Worm (Caenorhabditis elegans) whole organism, L2 larva: ENCODE data around the gene zhit-1.

Source experiments
- F13H6.1 ChIP-seq: sonication (generic microtip); optimal IDR thresholded peaks from 2 replicates; lab custom pipeline; 2016; ENCODE audit warnings: missing genetic modification characterization, missing compliant biosample characterization
- R02D3.7 ChIP-seq: fragments of 150-350 bp; optimal IDR thresholded peaks from 2 replicates; lab custom pipeline; 2014; ENCODE audit warnings: missing biosample characterization, missing genetic modification characterization
- Y55F3AM.14 ChIP-seq: fragments of 200-800 bp; sonication (Bioruptor generic); optimal IDR thresholded peaks from 2 replicates; lab custom pipeline; 2018; ENCODE audit warnings: mild to moderate bottlenecking, missing genetic modification characterization, missing compliant biosample characterization
- ZK546.5 ChIP-seq: sonication (generic microtip); optimal IDR thresholded peaks from 2 replicates; lab custom pipeline; 2017; ENCODE audit warnings: missing biosample characterization, missing genetic modification characterization
- aly-2 ChIP-seq: fragments of 150-350 bp; optimal IDR thresholded peaks from 2 replicates; lab custom pipeline; 2014; ENCODE audit warnings: missing biosample characterization, missing genetic modification characterization
- ama-1 ChIP-seq: fragments of 150-350 bp; optimal IDR thresholded peaks from 2 replicates; lab custom pipeline; 2018; ENCODE audit warnings: inconsistent platforms
- blmp-1 ChIP-seq: sonication (generic microtip); optimal IDR thresholded peaks from 2 replicates; lab custom pipeline; 2017; ENCODE audit warnings: missing genetic modification characterization, mild to moderate bottlenecking, missing compliant biosample characterization, antibody characterized with exemption, moderate library complexity; ENCODE audit not compliant: insufficient read depth
- ceh-16 ChIP-seq: fragments of 150-350 bp; optimal IDR thresholded peaks from 2 replicates; lab custom pipeline; 2014; ENCODE audit warnings: missing biosample characterization, missing genetic modification characterization
- ceh-82 ChIP-seq: fragments of 150-350 bp; optimal IDR thresholded peaks from 2 replicates; lab custom pipeline; 2014; ENCODE audit warnings: missing biosample characterization, missing genetic modification characterization
- crh-2 ChIP-seq: sonication (generic microtip); optimal IDR thresholded peaks from 2 replicates; lab custom pipeline; 2017; ENCODE audit warnings: missing biosample characterization, missing genetic modification characterization
- egl-27 ChIP-seq: sonication (generic microtip); optimal IDR thresholded peaks from 3 replicates; lab custom pipeline; 2017; ENCODE audit warnings: missing biosample characterization, missing genetic modification reagents, missing genetic modification characterization
- elt-1 ChIP-seq: fragments of 150-350 bp; optimal IDR thresholded peaks from 2 replicates; lab custom pipeline; 2014; ENCODE audit warnings: missing biosample characterization, missing genetic modification characterization
- elt-3 ChIP-seq: sonication (generic microtip); optimal IDR thresholded peaks from 2 replicates; lab custom pipeline; 2017; ENCODE audit warnings: missing biosample characterization, missing genetic modification characterization
- fos-1 ChIP-seq: fragments of 150-350 bp; optimal IDR thresholded peaks from 2 replicates; lab custom pipeline; 2014; ENCODE audit warnings: missing biosample characterization, missing genetic modification characterization
- gmeb-1 ChIP-seq: fragments of 150-350 bp; optimal IDR thresholded peaks from 2 replicates; lab custom pipeline; 2014; ENCODE audit warnings: missing biosample characterization, missing genetic modification characterization
- lin-13 ChIP-seq: fragments of 150-350 bp; optimal IDR thresholded peaks from 2 replicates; lab custom pipeline; 2014; ENCODE audit warnings: missing biosample characterization, missing genetic modification reagents, missing genetic modification characterization
- lin-39 ChIP-seq: fragments of 150-350 bp; optimal IDR thresholded peaks from 2 replicates; lab custom pipeline; 2014; ENCODE audit warnings: missing biosample characterization, missing genetic modification reagents, missing genetic modification characterization
- lsy-2 ChIP-seq, 2 experiments: fragments of 150-350 bp in 1 of 2; sonication (generic microtip) in 1 of 2; optimal IDR thresholded peaks; 2 replicates each; lab custom pipeline; 2014 to 2017; ENCODE audit warnings: missing biosample characterization in 2 of 2, missing genetic modification characterization in 2 of 2
- nhr-10 ChIP-seq: sonication (generic microtip); optimal IDR thresholded peaks from 2 replicates; lab custom pipeline; 2017; ENCODE audit warnings: missing biosample characterization, missing genetic modification characterization
- nhr-11 ChIP-seq: fragments of 150-350 bp; optimal IDR thresholded peaks from 2 replicates; lab custom pipeline; 2014; ENCODE audit warnings: missing biosample characterization, missing genetic modification characterization
- nhr-12 ChIP-seq: fragments of 150-350 bp; optimal IDR thresholded peaks from 2 replicates; lab custom pipeline; 2014; ENCODE audit warnings: missing biosample characterization, missing genetic modification characterization
- nhr-129 ChIP-seq: fragments of 150-350 bp; optimal IDR thresholded peaks from 2 replicates; lab custom pipeline; 2014; ENCODE audit warnings: missing biosample characterization, missing genetic modification characterization
- nhr-21 ChIP-seq: fragments of 150-350 bp; optimal IDR thresholded peaks from 2 replicates; lab custom pipeline; 2014; ENCODE audit warnings: missing biosample characterization, missing genetic modification characterization
- nhr-237 ChIP-seq: fragments of 150-350 bp; optimal IDR thresholded peaks from 2 replicates; lab custom pipeline; 2014; ENCODE audit warnings: missing biosample characterization, missing genetic modification characterization
- nhr-25 ChIP-seq: fragments of 150-350 bp; sonication (generic microtip); optimal IDR thresholded peaks from 3 replicates; lab custom pipeline; 2014; ENCODE audit warnings: missing biosample characterization, missing genetic modification characterization
- nhr-6 ChIP-seq: fragments of 150-350 bp; optimal IDR thresholded peaks from 2 replicates; lab custom pipeline; 2014; ENCODE audit warnings: missing biosample characterization, missing genetic modification characterization
- skn-1 ChIP-seq: sonication (generic microtip); optimal IDR thresholded peaks from 2 replicates; lab custom pipeline; 2017; ENCODE audit warnings: missing biosample characterization, missing genetic modification characterization
- sma-3 ChIP-seq: sonication (generic microtip); optimal IDR thresholded peaks from 2 replicates; lab custom pipeline; 2016; ENCODE audit warnings: missing genetic modification reagents, missing genetic modification characterization, missing compliant biosample characterization
- sma-9 ChIP-seq, 2 experiments: fragments of 150-350 bp in 1 of 2; sonication (generic microtip) in 1 of 2; optimal IDR thresholded peaks; 2 replicates each; lab custom pipeline; 2014 to 2016; ENCODE audit warnings: missing genetic modification characterization in 2 of 2, mild to moderate bottlenecking in 1 of 2, missing biosample characterization in 1 of 2, missing compliant biosample characterization in 1 of 2, missing genetic modification reagents in 1 of 2, moderate library complexity in 1 of 2
- snpc-4 ChIP-seq: fragments of 150-350 bp; optimal IDR thresholded peaks from 2 replicates; lab custom pipeline; 2014; ENCODE audit warnings: missing biosample characterization, missing genetic modification characterization
- unc-39 ChIP-seq: fragments of 150-350 bp; optimal IDR thresholded peaks from 2 replicates; lab custom pipeline; 2014; ENCODE audit warnings: missing biosample characterization, missing genetic modification characterization
- unc-55 ChIP-seq: fragments of 150-350 bp; sonication (generic microtip); optimal IDR thresholded peaks from 3 replicates; lab custom pipeline; 2014; ENCODE audit warnings: missing biosample characterization, missing genetic modification reagents, missing genetic modification characterization
- unc-62 ChIP-seq: fragments of 150-350 bp; optimal IDR thresholded peaks from 2 replicates; lab custom pipeline; 2014; ENCODE audit warnings: missing biosample characterization, missing genetic modification reagents, missing genetic modification characterization
- ztf-1 ChIP-seq: fragments of 200-800 bp; sonication (Bioruptor generic); conservative IDR thresholded peaks from 2 replicates; pipeline ENCODE4 v1.3.6; 2022; ENCODE audit warnings: missing genetic modification characterization, missing compliant biosample characterization
- ztf-11 ChIP-seq: sonication (generic microtip); optimal IDR thresholded peaks from 2 replicates; lab custom pipeline; 2017; ENCODE audit warnings: missing biosample characterization, missing genetic modification characterization

Gene zhit-1

ce11 chrV:5579666-5580065 lies 16.7 kb downstream of the zhit-1 start:
- TF ChIP-seq elt-3 (tag; lab: Kevin White, UChicago) (no peak), nhr-25 (tag; lab: Kevin White, UChicago) (no peak), unc-39 (tag; lab: Kevin White, UChicago) (no peak), ztf-1 (GFP tag; lab: Robert Waterston, UW) (no peak), R02D3.7 (no peak), lin-13 (GFP tag; lab: Kevin White, UChicago) (no peak), ztf-11 (tag; lab: Kevin White, UChicago) (no peak), unc-62 (GFP tag; lab: Kevin White, UChicago) (no peak)

- TF ChIP-seq aly-2 (tag; lab: Kevin White, UChicago) (no peak), fos-1 (tag; lab: Kevin White, UChicago) (peak; percentile 65), F13H6.1 (peak; percentile 45), skn-1 (tag; lab: Kevin White, UChicago) (peak; percentile 13), snpc-4 (tag; lab: Kevin White, UChicago) (peak; percentile 97), nhr-21 (peak; percentile 13), lsy-2 (tag; optimal IDR thresholded peaks at IDR 0.05; lab: Kevin White, UChicago) (peak; percentile 33 to 37), gmeb-1 (tag; lab: Kevin White, UChicago) (peak; percentile 62), sma-3 (GFP tag; lab: Kevin White, UChicago) (peak; percentile 58), nhr-237 (tag; lab: Kevin White, UChicago) (no peak), elt-1 (tag; lab: Kevin White, UChicago) (no peak), ceh-82 (tag; lab: Kevin White, UChicago) (no peak), nhr-129 (peak; percentile 75), lin-13 (GFP tag; lab: Kevin White, UChicago) (peak; percentile 10), nhr-10 (no peak), sma-9 (GFP tag; optimal IDR thresholded peaks at IDR 0.05; lab: Kevin White, UChicago) (peak; percentile 41), sma-9 (tag; optimal IDR thresholded peaks at IDR 0.05; lab: Kevin White, UChicago) (no peak), nhr-11 (no peak), crh-2 (tag; lab: Kevin White, UChicago) (peak; percentile 79), Y55F3AM.14 (GFP tag; lab: Kevin White, UChicago) (no peak)
- TF ChIP-seq, all 48 proteins: peak for 12
Observed at ce11 chrV:5576008-5576407, 20.3 kb downstream of the zhit-1 start.

ce11 chrV:5571691-5572090 lies 24.7 kb downstream of the zhit-1 start:
- no peak for TF ChIP-seq ztf-1 (GFP tag; lab: Robert Waterston, UW)
- no peak for TF ChIP-seq lin-39 (tag; lab: Kevin White, UChicago)
- TF ChIP-seq crh-2 (tag; lab: Kevin White, UChicago): no peak
- TF ChIP-seq gmeb-1 (tag; lab: Kevin White, UChicago): no peak
- no peak for TF ChIP-seq egl-27
- TF ChIP-seq lin-13 (GFP tag; lab: Kevin White, UChicago): no peak
- no peak for TF ChIP-seq ama-1
- no peak for TF ChIP-seq ceh-16
- no peak for TF ChIP-seq unc-55 (GFP tag; lab: Kevin White, UChicago)

- no peak for TF ChIP-seq F13H6.1
- no peak for TF ChIP-seq unc-62 (GFP tag; lab: Kevin White, UChicago)
- TF ChIP-seq ZK546.5: no peak
- TF ChIP-seq elt-1 (tag; lab: Kevin White, UChicago): no peak
- TF ChIP-seq gmeb-1 (tag; lab: Kevin White, UChicago): no peak
- TF ChIP-seq nhr-12 (tag; lab: Kevin White, UChicago): no peak
- no peak for TF ChIP-seq nhr-6
Observed at ce11 chrV:5570433-5570832, 25.9 kb downstream of the zhit-1 start, which contains the start of gene glb-6. glb-6 (minus strand) TSS chrV:5570533.

- TF ChIP-seq blmp-1 (tag; lab: Kevin White, UChicago): no peak
- TF ChIP-seq unc-62 (GFP tag; lab: Kevin White, UChicago): no peak
- TF ChIP-seq nhr-25 (tag; lab: Kevin White, UChicago): no peak
- TF ChIP-seq, all 48 proteins: peak for 0
Observed at ce11 chrV:5567119-5567518, 29.2 kb downstream of the zhit-1 start, which contains the start of gene C18C4.7. C18C4.7 (minus strand) TSS chrV:5567219.
